Worm (Caenorhabditis elegans): ENCODE measurements around the gene Y37E11AL.2.

ce11 chrIV:3740830-3741477 is 42.7 kb downstream of the Y37E11AL.2 start, which contains the start of gene nape-1:
- no peak for TF ChIP-seq sea-1 (GFP tag; conservative IDR thresholded peaks at IDR 0.05)
- no peak for TF ChIP-seq flt-1 (GFP tag; IDR thresholded peaks at IDR 0.05)
- no peak for TF ChIP-seq hnd-1 (tag; optimal IDR thresholded peaks at IDR 0.05)
- TF ChIP-seq ets-7 (tag; optimal IDR thresholded peaks at IDR 0.05), result no peak
- no peak for TF ChIP-seq ama-1 (optimal IDR thresholded peaks at IDR 0.05)
- no peak for TF ChIP-seq ceh-13 (GFP tag; optimal IDR thresholded peaks at IDR 0.05)
